Fruit fly (Drosophila melanogaster) whole organism, prepupa: Measurements from ENCODE around the gene CG13056.

Experiments used
- Blimp-1 ChIP-seq: fragments of 200-800 bp; sonication (Bioruptor generic); optimal IDR thresholded peaks from 3 replicates; lab custom pipeline; 2017; ENCODE audit warnings: missing biosample characterization, missing genetic modification characterization, mild to moderate bottlenecking, moderate library complexity, missing genetic modification reagents
- CG11294 ChIP-seq: fragments of 200-800 bp; sonication (Bioruptor generic); IDR thresholded peaks from 2 replicates; pipeline ENCODE4 v1.3.6; 2022; ENCODE audit warnings: missing biosample characterization, missing genetic modification characterization
- CG15336 ChIP-seq: fragments of 200-800 bp; sonication (Bioruptor generic); IDR thresholded peaks from 2 replicates; pipeline ENCODE4 v1.3.6; 2022; ENCODE audit warnings: missing biosample characterization, missing genetic modification characterization
- CG16779 ChIP-seq: fragments of 200-800 bp; sonication (Bioruptor generic); optimal IDR thresholded peaks from 3 replicates; lab custom pipeline; 2017; ENCODE audit warnings: missing biosample characterization, mild to moderate bottlenecking, missing genetic modification characterization
- CG3032 ChIP-seq: fragments of 200-800 bp; optimal IDR thresholded peaks from 2 replicates; lab custom pipeline; 2019; ENCODE audit warnings: missing biosample characterization, mild to moderate bottlenecking, missing genetic modification characterization, moderate library complexity
- CG34406 ChIP-seq: fragments of 200-800 bp; sonication (Bioruptor generic); optimal IDR thresholded peaks from 3 replicates; lab custom pipeline; 2016; ENCODE audit warnings: missing biosample characterization, missing genetic modification characterization
- CG4318 ChIP-seq: fragments of 200-800 bp; sonication (Bioruptor generic); optimal IDR thresholded peaks from 3 replicates; lab custom pipeline; 2017; ENCODE audit warnings: missing biosample characterization, mild to moderate bottlenecking, missing genetic modification characterization
- CG6276 ChIP-seq: fragments of 200-800 bp; sonication (Bioruptor generic); optimal IDR thresholded peaks from 2 replicates; lab custom pipeline; 2017; ENCODE audit warnings: missing biosample characterization, mild to moderate bottlenecking, missing genetic modification characterization
- CG6792 ChIP-seq: fragments of 200-800 bp; sonication (Bioruptor generic); optimal IDR thresholded peaks from 3 replicates; lab custom pipeline; 2016; ENCODE audit warnings: missing biosample characterization, missing genetic modification characterization
- CG6808 ChIP-seq: fragments of 200-800 bp; sonication (Bioruptor generic); optimal IDR thresholded peaks from 3 replicates; lab custom pipeline; 2017; ENCODE audit warnings: missing biosample characterization, missing genetic modification characterization, mild to moderate bottlenecking, moderate library complexity, missing genetic modification reagents
- CG7368 ChIP-seq: fragments of 200-800 bp; sonication (Bioruptor generic); optimal IDR thresholded peaks from 3 replicates; lab custom pipeline; 2016; ENCODE audit warnings: missing biosample characterization, missing genetic modification characterization
- CG8319 ChIP-seq: fragments of 200-800 bp; sonication (Bioruptor generic); optimal IDR thresholded peaks from 3 replicates; lab custom pipeline; 2016; ENCODE audit warnings: missing biosample characterization, missing genetic modification characterization
- CG9139 ChIP-seq: fragments of 200-800 bp; sonication (Bioruptor generic); optimal IDR thresholded peaks from 3 replicates; lab custom pipeline; 2017; ENCODE audit warnings: missing biosample characterization, mild to moderate bottlenecking, missing genetic modification characterization
- Eip78C ChIP-seq: fragments of 200-800 bp; sonication (Bioruptor generic); peaks from one replicate; lab custom pipeline; 2016; ENCODE audit warnings: missing biosample characterization, missing genetic modification characterization
- Eip93F ChIP-seq: fragments of 200-800 bp; sonication (Bioruptor generic); optimal IDR thresholded peaks from 2 replicates; lab custom pipeline; 2016; ENCODE audit warnings: missing biosample characterization, mild to moderate bottlenecking, missing genetic modification characterization
- Hr39 ChIP-seq: fragments of 200-800 bp; sonication (Bioruptor generic); optimal IDR thresholded peaks from 2 replicates; lab custom pipeline; 2016; ENCODE audit warnings: missing biosample characterization, missing genetic modification characterization
- Hr4 ChIP-seq: fragments of 200-800 bp; sonication (Bioruptor generic); optimal IDR thresholded peaks from 3 replicates; lab custom pipeline; 2016; ENCODE audit warnings: missing biosample characterization, missing genetic modification characterization
- Lpt ChIP-seq: fragments of 200-800 bp; sonication (Bioruptor generic); optimal IDR thresholded peaks from 3 replicates; lab custom pipeline; 2016; ENCODE audit warnings: missing biosample characterization, missing genetic modification characterization
- Smox ChIP-seq: fragments of 200-800 bp; sonication (Bioruptor generic); optimal IDR thresholded peaks from 3 replicates; lab custom pipeline; 2016; ENCODE audit warnings: missing biosample characterization, missing genetic modification characterization
- Sox14 ChIP-seq: fragments of 200-800 bp; sonication (Bioruptor generic); optimal IDR thresholded peaks from 3 replicates; lab custom pipeline; 2016; ENCODE audit warnings: missing biosample characterization, missing genetic modification characterization
- cyc ChIP-seq: fragments of 200-800 bp; sonication (Bioruptor generic); optimal IDR thresholded peaks from 3 replicates; lab custom pipeline; 2016; ENCODE audit warnings: missing biosample characterization, missing genetic modification characterization
- dsx ChIP-seq: fragments of 200-800 bp; optimal IDR thresholded peaks from 3 replicates; lab custom pipeline; 2019; ENCODE audit warnings: missing biosample characterization, mild to moderate bottlenecking, missing genetic modification characterization, moderate library complexity; ENCODE audit not compliant: poor library complexity, severe bottlenecking
- eg ChIP-seq: fragments of 200-800 bp; sonication (Bioruptor generic); IDR thresholded peaks from 3 replicates; pipeline ENCODE4 v1.3.6; 2022; ENCODE audit warnings: missing biosample characterization, missing genetic modification characterization
- esn ChIP-seq: fragments of 200-800 bp; sonication (Bioruptor generic); optimal IDR thresholded peaks from 2 replicates; lab custom pipeline; 2016; ENCODE audit warnings: missing biosample characterization, mild to moderate bottlenecking, missing genetic modification characterization, moderate library complexity
- fd85E ChIP-seq: fragments of 200-800 bp; sonication (Bioruptor generic); optimal IDR thresholded peaks from 3 replicates; lab custom pipeline; 2016; ENCODE audit warnings: missing biosample characterization, missing genetic modification characterization
- lz ChIP-seq: fragments of 200-800 bp; sonication (Bioruptor generic); optimal IDR thresholded peaks from 3 replicates; lab custom pipeline; 2016; ENCODE audit warnings: missing biosample characterization, missing genetic modification characterization
- net ChIP-seq: fragments of 200-800 bp; sonication (Bioruptor generic); optimal IDR thresholded peaks from 3 replicates; lab custom pipeline; 2016; ENCODE audit warnings: missing biosample characterization, missing genetic modification characterization
- spab ChIP-seq: fragments of 200-800 bp; sonication (Bioruptor generic); optimal IDR thresholded peaks from 2 replicates; lab custom pipeline; 2017; ENCODE audit warnings: missing biosample characterization, mild to moderate bottlenecking, missing genetic modification characterization, missing genetic modification reagents
- svp ChIP-seq: fragments of 200-800 bp; sonication (Bioruptor generic); peaks from one replicate; lab custom pipeline; 2016; ENCODE audit warnings: missing biosample characterization, missing genetic modification characterization
- topi ChIP-seq: fragments of 200-800 bp; sonication (Bioruptor generic); optimal IDR thresholded peaks from 3 replicates; lab custom pipeline; 2016; ENCODE audit warnings: missing biosample characterization, missing genetic modification characterization

Gene CG13056

dm6 chr3L:16368199-16368598 lies 35.1 kb downstream of the CG13056 start, which contains the start of gene CG4842:
Gene CG4842 (plus strand): TSS chr3L:16368389.
- TF ChIP-seq Hr4 (no peak), CG34406 (GFP tag; lab: Kevin White, UChicago) (no peak), eg (GFP tag; lab: Robert Waterston, UW) (no peak), fd85E (GFP tag; lab: Kevin White, UChicago) (no peak), CG3032 (tag; lab: Kevin White, UChicago) (no peak), Lpt (no peak), net (GFP tag; lab: Kevin White, UChicago) (no peak), svp (peak; percentile 70)

- TF ChIP-seq cyc (no peak), Eip93F (GFP tag; lab: Kevin White, UChicago) (no peak), Hr4 (no peak), CG16779 (tag; lab: Kevin White, UChicago) (no peak), topi (GFP tag; lab: Kevin White, UChicago) (no peak), CG6792 (GFP tag; lab: Kevin White, UChicago) (no peak), CG11294 (no peak), Smox (GFP tag; lab: Kevin White, UChicago) (no peak), dsx (GFP tag; lab: Kevin White, UChicago) (no peak), fd85E (GFP tag; lab: Kevin White, UChicago) (no peak), CG6808 (GFP tag; lab: Kevin White, UChicago) (no peak)
These were observed 36.4 kb downstream of the CG13056 start, which contains the start of gene CG18814 for dm6 chr3L:16369526-16369925. Gene CG18814 (plus strand): TSS chr3L:16369826.

- TF ChIP-seq CG6792 (GFP tag; lab: Kevin White, UChicago) (no peak), Eip78C (GFP tag; lab: Kevin White, UChicago) (peak; percentile 79), Eip93F (GFP tag; lab: Kevin White, UChicago) (peak; percentile 51), Blimp-1 (GFP tag; lab: Kevin White, UChicago) (peak; percentile 89), CG3032 (tag; lab: Kevin White, UChicago) (peak; percentile 10), Lpt (peak; percentile 9), CG8319 (GFP tag; lab: Kevin White, UChicago) (no peak), Sox14 (GFP tag; lab: Kevin White, UChicago) (peak; percentile 76), lz (GFP tag; lab: Kevin White, UChicago) (peak; percentile 1), Smox (GFP tag; lab: Kevin White, UChicago) (no peak), esn (GFP tag; lab: Kevin White, UChicago) (peak; percentile 4)
- TF ChIP-seq, all 60 proteins: peak for 8
These were observed 45.0 kb downstream of the CG13056 start, which contains the start of gene roq for dm6 chr3L:16377768-16378764. Gene roq (minus strand): TSS chr3L:16378566.

dm6 chr3L:16380770-16381169 lies 47.7 kb downstream of the CG13056 start:
- no peak for TF ChIP-seq CG4318 (GFP tag; lab: Kevin White, UChicago)
- TF ChIP-seq CG8319 (GFP tag; lab: Kevin White, UChicago), result no peak
- no peak for TF ChIP-seq CG9139 (GFP tag; lab: Kevin White, UChicago)
- TF ChIP-seq CG6276 (GFP tag; lab: Kevin White, UChicago), result no peak
- TF ChIP-seq CG34406 (GFP tag; lab: Kevin White, UChicago), result no peak
- no peak for TF ChIP-seq spab
- no peak for TF ChIP-seq CG7368 (GFP tag; lab: Kevin White, UChicago)
- no peak for TF ChIP-seq topi (GFP tag; lab: Kevin White, UChicago)
- no peak for TF ChIP-seq CG15336
- TF ChIP-seq Hr39 (GFP tag; lab: Kevin White, UChicago), result no peak
